Fruit fly (Drosophila melanogaster): ENCODE data around the gene CG6026.

The CG6026 gene

DNA sequence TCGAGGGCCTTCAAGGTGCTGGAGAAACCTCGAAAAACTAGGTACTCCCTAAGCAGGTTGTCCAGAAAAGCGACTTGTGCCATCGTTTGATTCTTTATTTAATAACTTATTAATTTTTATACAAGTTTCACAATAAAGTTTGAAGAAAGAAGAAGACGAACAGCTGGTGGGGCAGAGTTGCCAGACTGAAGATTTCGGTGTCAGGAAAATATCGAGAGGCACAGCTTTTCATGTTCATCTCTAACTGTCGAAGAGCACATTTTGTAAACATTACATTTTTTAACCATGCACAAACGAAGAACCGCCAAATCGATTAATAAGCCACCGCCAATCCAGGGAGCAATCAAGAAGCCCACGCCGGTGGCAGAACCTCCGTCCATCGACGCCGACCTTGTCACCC is 9.5 kb upstream of the CG6026 start, which contains the start of the genes CG6005 and CG14286 (continued):
- peak; percentile 69 for TF ChIP-seq gro (GFP tag; optimal IDR thresholded peaks at IDR 0.05)
- no peak for TF ChIP-seq hth (optimal IDR thresholded peaks at IDR 0.05)
- peak; percentile 39; the same call in 1 of the 2 replicates for TF ChIP-seq peb (GFP tag; IDR thresholded peaks at IDR 0.05)
- TF ChIP-seq Adf1 (GFP tag; IDR thresholded peaks at IDR 0.05) = peak; percentile 28; the same call in 1 of the 2 replicates
- peak; percentile 37 for TF ChIP-seq Bdp1 (GFP tag; optimal IDR thresholded peaks at IDR 0.05)
- peak; percentile 52; the same call in 1 of the 2 replicates for TF ChIP-seq ranshi (GFP tag; IDR thresholded peaks at IDR 0.05)
- TF ChIP-seq CG10979 (tag; optimal IDR thresholded peaks at IDR 0.05) = no peak
- no peak for TF ChIP-seq prd (optimal IDR thresholded peaks at IDR 0.05)
- TF ChIP-seq prd (GFP tag; IDR thresholded peaks at IDR 0.05) = peak; percentile 80
- no peak for TF ChIP-seq CG11560 (tag; IDR thresholded peaks at IDR 0.05)
- TF ChIP-seq Kr (GFP tag; optimal IDR thresholded peaks at IDR 0.05) = no peak
- peak; percentile 58 for TF ChIP-seq CG12391 (tag; optimal IDR thresholded peaks at IDR 0.05)
- TF ChIP-seq CG12155 (GFP tag; optimal IDR thresholded peaks at IDR 0.05) = peak; percentile 74
- TF ChIP-seq CG16813 (GFP tag; IDR thresholded peaks at IDR 0.05; ENCODE audit: partially characterized antibody) = peak; percentile 76
- no peak for TF ChIP-seq CG2202 (tag; optimal IDR thresholded peaks at IDR 0.05)
- no peak for TF ChIP-seq CG1529 (GFP tag; optimal IDR thresholded peaks at IDR 0.05)
- peak; percentile 75 for TF ChIP-seq HLH4C (GFP tag; IDR thresholded peaks at IDR 0.05; ENCODE audit: partially characterized antibody)
- no peak for TF ChIP-seq CG7357 (GFP tag; IDR thresholded peaks at IDR 0.05)
- 0 out of 2 replicates have a peak, but pooled peaks have one; percentile 32 for TF ChIP-seq stc (GFP tag; IDR thresholded peaks at IDR 0.05)
- TF ChIP-seq slp2 (GFP tag; optimal IDR thresholded peaks at IDR 0.05) = peak; percentile 19
- peak; percentile 56 for TF ChIP-seq H2.0 (GFP tag; IDR thresholded peaks at IDR 0.05)
- peak; percentile 43 for TF ChIP-seq shn (GFP tag; optimal IDR thresholded peaks at IDR 0.05)
- TF ChIP-seq CG1233 (GFP tag; optimal IDR thresholded peaks at IDR 0.05) = no peak
- TF ChIP-seq Xrp1 (GFP tag; IDR thresholded peaks at IDR 0.05) = peak; percentile 70
- TF ChIP-seq Atf6 (GFP tag; IDR thresholded peaks at IDR 0.05) = peak; percentile 62
- TF ChIP-seq gfzf (GFP tag; optimal IDR thresholded peaks at IDR 0.05) = peak; percentile 23
- peak; percentile 88 for TF ChIP-seq CG3847 (GFP tag; IDR thresholded peaks at IDR 0.05)
- TF ChIP-seq D19A (tag; optimal IDR thresholded peaks at IDR 0.05) = no peak
- 0 out of 3 replicates have a peak, but pooled peaks have one; percentile 47 for TF ChIP-seq so (GFP tag; IDR thresholded peaks at IDR 0.05)
- TF ChIP-seq Dfd (GFP tag; optimal IDR thresholded peaks at IDR 0.05) = no peak
- peak; percentile 29 for TF ChIP-seq CG17186 (GFP tag; optimal IDR thresholded peaks at IDR 0.05)
- peak; percentile 25 for TF ChIP-seq Max (GFP tag; optimal IDR thresholded peaks at IDR 0.05)
- no peak for TF ChIP-seq CG7928 (GFP tag; optimal IDR thresholded peaks at IDR 0.05)
- peak; percentile 74 to 97 for TF ChIP-seq crp (GFP tag; optimal IDR thresholded peaks at IDR 0.05)
- TF ChIP-seq cas (GFP tag; IDR thresholded peaks at IDR 0.05) = peak; percentile 49; the same call in 1 of the 2 replicates
- peak; percentile 21; the same call in 1 of the 2 replicates for TF ChIP-seq dimm (GFP tag; IDR thresholded peaks at IDR 0.05)
- TF ChIP-seq CG18262 (tag; optimal IDR thresholded peaks at IDR 0.05) = peak; percentile 14
- TF ChIP-seq HLH54F (GFP tag; optimal IDR thresholded peaks at IDR 0.05) = peak; percentile 71
- peak; percentile 65 for TF ChIP-seq Aef1 (GFP tag; IDR thresholded peaks at IDR 0.05)
- TF ChIP-seq dm (GFP tag; optimal IDR thresholded peaks at IDR 0.05) = peak; percentile 82
- TF ChIP-seq HmgD (GFP tag; optimal IDR thresholded peaks at IDR 0.05) = no peak
- peak; percentile 3 for TF ChIP-seq CG33557 (GFP tag; optimal IDR thresholded peaks at IDR 0.05)
- no peak for TF ChIP-seq Dip2 (GFP tag; IDR thresholded peaks at IDR 0.05)
- peak; percentile 89 for TF ChIP-seq CG34422 (GFP tag; IDR thresholded peaks at IDR 0.05)
- no peak for TF ChIP-seq Lhr (GFP tag; optimal IDR thresholded peaks at IDR 0.05)
- TF ChIP-seq Nf-YC (tag; optimal IDR thresholded peaks at IDR 0.05) = peak; percentile 34
- peak; percentile 62; the same call in 1 of the 3 replicates for TF ChIP-seq Mrtf (GFP tag; IDR thresholded peaks at IDR 0.05)
- TF ChIP-seq ind (GFP tag; optimal IDR thresholded peaks at IDR 0.05) = peak; percentile 55
- TF ChIP-seq sens (GFP tag) = peak; percentile 68
- peak; percentile 84 for TF ChIP-seq lilli (GFP tag; optimal IDR thresholded peaks at IDR 0.05)
- no peak for TF ChIP-seq CG3065 (GFP tag; optimal IDR thresholded peaks at IDR 0.05)
- peak; percentile 52 for TF ChIP-seq Drgx (GFP tag; IDR thresholded peaks at IDR 0.05)
